Fruit fly (Drosophila melanogaster) whole organism, adult: ENCODE results near the gene Sec5.

Experiments
- CG11617 ChIP-seq: fragments of 200-800 bp; sonication (Bioruptor generic); optimal IDR thresholded peaks from 2 replicates; lab custom pipeline; 2017; ENCODE audit warnings: mild to moderate bottlenecking, missing biosample characterization, missing genetic modification reagents, missing genetic modification characterization
- CG33017 ChIP-seq: fragments of 200-800 bp; sonication (Bioruptor generic); optimal IDR thresholded peaks from 2 replicates; lab custom pipeline; 2018; ENCODE audit warnings: missing biosample characterization, mild to moderate bottlenecking, missing genetic modification characterization, moderate library complexity
- CG5204 ChIP-seq: fragments of 200-800 bp; sonication (Bioruptor generic); optimal IDR thresholded peaks from 2 replicates; lab custom pipeline; 2016; ENCODE audit warnings: missing biosample characterization, missing genetic modification characterization
- CG7045 ChIP-seq: fragments of 200-800 bp; sonication (Bioruptor generic); optimal IDR thresholded peaks from 2 replicates; lab custom pipeline; 2017; ENCODE audit warnings: missing biosample characterization, mild to moderate bottlenecking, missing genetic modification characterization
- CG7101 ChIP-seq: fragments of 200-800 bp; sonication (Bioruptor generic); optimal IDR thresholded peaks from 2 replicates; lab custom pipeline; 2018; ENCODE audit warnings: missing biosample characterization, mild to moderate bottlenecking, missing genetic modification characterization, moderate library complexity
- Hr96 ChIP-seq: fragments of 200-800 bp; sonication (Bioruptor generic); optimal IDR thresholded peaks from 2 replicates; lab custom pipeline; 2016; ENCODE audit warnings: missing biosample characterization, missing genetic modification characterization
- bab1 ChIP-seq: fragments of 200-800 bp; sonication (Bioruptor generic); optimal IDR thresholded peaks from 3 replicates; lab custom pipeline; 2019; ENCODE audit warnings: missing biosample characterization, mild to moderate bottlenecking, missing genetic modification characterization, moderate library complexity
- cic ChIP-seq: fragments of 200-800 bp; sonication (Bioruptor generic); optimal IDR thresholded peaks from 2 replicates; lab custom pipeline; 2017; ENCODE audit warnings: missing biosample characterization, mild to moderate bottlenecking, missing genetic modification characterization, moderate library complexity
- ovo ChIP-seq: fragments of 200-800 bp; sonication (Bioruptor generic); optimal IDR thresholded peaks from 2 replicates; lab custom pipeline; 2016; ENCODE audit warnings: missing biosample characterization, missing genetic modification characterization
- toe ChIP-seq: fragments of 200-800 bp; sonication (Bioruptor generic); optimal IDR thresholded peaks from 2 replicates; lab custom pipeline; 2016; ENCODE audit warnings: missing biosample characterization, missing genetic modification characterization

dm6 chr2L:3465918-3466727 lies 9.0 kb downstream of the Sec5 start, which contains the start of the genes msl-2 and ND-PDSW:
- TF ChIP-seq bab1 (no peak), cic (GFP tag; lab: Kevin White, UChicago) (no peak), ovo (no peak), CG11617 (GFP tag; lab: Kevin White, UChicago) (no peak), Hr96 (no peak), CG7101 (tag; lab: Kevin White, UChicago) (no peak), CG33017 (tag; lab: Kevin White, UChicago) (no peak), CG7045 (no peak), toe (no peak), CG5204 (GFP tag; lab: Kevin White, UChicago) (no peak)
